Fruit fly (Drosophila melanogaster) whole organism, pupa: ENCODE results near the gene CG15740.

Experiments
- CG13204 ChIP-seq: fragments of 200-800 bp; sonication (Bioruptor generic); optimal IDR thresholded peaks from 2 replicates; lab custom pipeline; 2018; ENCODE audit warnings: missing biosample characterization, mild to moderate bottlenecking, missing genetic modification characterization, moderate library complexity
- CG34367 ChIP-seq: fragments of 200-800 bp; sonication (Bioruptor generic); optimal IDR thresholded peaks from 2 replicates; lab custom pipeline; 2018; ENCODE audit warnings: missing biosample characterization, mild to moderate bottlenecking, missing genetic modification characterization
- Pif1B ChIP-seq: fragments of 200-800 bp; sonication (Bioruptor generic); optimal IDR thresholded peaks from 3 replicates; lab custom pipeline; 2016; ENCODE audit warnings: missing biosample characterization, missing genetic modification characterization

DNA sequence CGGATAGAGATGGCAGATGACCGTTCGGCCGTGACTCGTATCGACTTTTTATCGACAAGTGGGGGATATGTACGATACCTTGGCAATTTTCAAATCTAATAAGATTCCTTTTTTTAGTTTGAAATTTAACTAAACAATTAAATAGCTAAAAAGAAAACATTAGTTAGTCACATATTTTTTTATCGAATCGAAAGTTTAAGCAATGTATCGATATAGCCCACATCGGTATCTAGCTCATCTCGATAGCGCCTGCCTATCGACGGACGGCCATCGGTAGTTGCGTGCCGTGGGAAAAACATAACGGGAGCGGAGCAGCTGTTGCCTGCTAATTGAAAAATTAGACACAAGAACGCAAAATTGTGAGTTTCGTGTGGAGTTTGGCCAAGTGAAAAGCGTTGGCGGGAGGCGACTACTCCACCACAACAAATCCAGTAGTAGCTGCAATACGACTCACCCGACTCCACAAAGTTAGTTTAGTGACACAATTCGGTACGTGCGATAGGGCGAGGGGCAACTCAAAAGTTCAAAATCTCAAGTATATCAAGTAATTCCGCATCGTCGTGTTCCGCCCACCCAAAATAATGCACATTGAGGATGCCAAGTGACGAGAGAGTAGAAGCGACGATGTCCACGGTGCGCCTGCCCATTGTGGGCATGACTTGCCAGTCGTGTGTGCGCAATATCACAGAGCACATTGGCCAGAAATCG is 9.0 kb upstream of the CG15740 start, which contains the start of the genes CG10347 and ATP7:
- TF ChIP-seq CG34367 (tag; lab: Kevin White, UChicago) (no peak), CG13204 (GFP tag; lab: Kevin White, UChicago) (no peak), Pif1B (GFP tag; lab: Kevin White, UChicago) (no peak)
